Worm (Caenorhabditis elegans) whole organism, L2 larva: ENCODE measurements around the gene clp-2.

ENCODE experiments used
- C34F6.9 ChIP-seq: fragments of 150-350 bp; optimal IDR thresholded peaks from 2 replicates; lab custom pipeline; 2014; ENCODE audit warnings: missing biosample characterization, missing genetic modification characterization
- F13H6.1 ChIP-seq: sonication (generic microtip); optimal IDR thresholded peaks from 2 replicates; lab custom pipeline; 2016; ENCODE audit warnings: missing genetic modification characterization, missing compliant biosample characterization
- R02D3.7 ChIP-seq: fragments of 150-350 bp; optimal IDR thresholded peaks from 2 replicates; lab custom pipeline; 2014; ENCODE audit warnings: missing biosample characterization, missing genetic modification characterization
- Y55F3AM.14 ChIP-seq: fragments of 200-800 bp; sonication (Bioruptor generic); optimal IDR thresholded peaks from 2 replicates; lab custom pipeline; 2018; ENCODE audit warnings: mild to moderate bottlenecking, missing genetic modification characterization, missing compliant biosample characterization
- ZK546.5 ChIP-seq: sonication (generic microtip); optimal IDR thresholded peaks from 2 replicates; lab custom pipeline; 2017; ENCODE audit warnings: missing biosample characterization, missing genetic modification characterization
- alr-1 ChIP-seq: fragments of 150-350 bp; optimal IDR thresholded peaks from 2 replicates; lab custom pipeline; 2014; ENCODE audit warnings: missing biosample characterization, missing genetic modification characterization
- aly-2 ChIP-seq: fragments of 150-350 bp; optimal IDR thresholded peaks from 2 replicates; lab custom pipeline; 2014; ENCODE audit warnings: missing biosample characterization, missing genetic modification characterization
- ama-1 ChIP-seq: fragments of 150-350 bp; optimal IDR thresholded peaks from 2 replicates; lab custom pipeline; 2018; ENCODE audit warnings: inconsistent platforms
- blmp-1 ChIP-seq: sonication (generic microtip); optimal IDR thresholded peaks from 2 replicates; lab custom pipeline; 2017; ENCODE audit warnings: missing genetic modification characterization, mild to moderate bottlenecking, missing compliant biosample characterization, antibody characterized with exemption, moderate library complexity; ENCODE audit not compliant: insufficient read depth
- ceh-16 ChIP-seq: fragments of 150-350 bp; optimal IDR thresholded peaks from 2 replicates; lab custom pipeline; 2014; ENCODE audit warnings: missing biosample characterization, missing genetic modification characterization
- ceh-82 ChIP-seq: fragments of 150-350 bp; optimal IDR thresholded peaks from 2 replicates; lab custom pipeline; 2014; ENCODE audit warnings: missing biosample characterization, missing genetic modification characterization
- crh-2 ChIP-seq: sonication (generic microtip); optimal IDR thresholded peaks from 2 replicates; lab custom pipeline; 2017; ENCODE audit warnings: missing biosample characterization, missing genetic modification characterization
- dmd-4 ChIP-seq: sonication (generic microtip); optimal IDR thresholded peaks from 2 replicates; lab custom pipeline; 2017; ENCODE audit warnings: missing biosample characterization, missing genetic modification characterization
- egl-27 ChIP-seq: sonication (generic microtip); optimal IDR thresholded peaks from 3 replicates; lab custom pipeline; 2017; ENCODE audit warnings: missing biosample characterization, missing genetic modification reagents, missing genetic modification characterization
- elt-1 ChIP-seq: fragments of 150-350 bp; optimal IDR thresholded peaks from 2 replicates; lab custom pipeline; 2014; ENCODE audit warnings: missing biosample characterization, missing genetic modification characterization
- elt-3 ChIP-seq: sonication (generic microtip); optimal IDR thresholded peaks from 2 replicates; lab custom pipeline; 2017; ENCODE audit warnings: missing biosample characterization, missing genetic modification characterization
- fos-1 ChIP-seq: fragments of 150-350 bp; optimal IDR thresholded peaks from 2 replicates; lab custom pipeline; 2014; ENCODE audit warnings: missing biosample characterization, missing genetic modification characterization
- gmeb-1 ChIP-seq: fragments of 150-350 bp; optimal IDR thresholded peaks from 2 replicates; lab custom pipeline; 2014; ENCODE audit warnings: missing biosample characterization, missing genetic modification characterization
- lin-11 ChIP-seq: fragments of 150-350 bp; sonication (generic microtip); optimal IDR thresholded peaks from 2 replicates; lab custom pipeline; 2014; ENCODE audit warnings: missing biosample characterization, missing genetic modification characterization, inconsistent platforms, mixed read lengths
- lin-13 ChIP-seq: fragments of 150-350 bp; optimal IDR thresholded peaks from 2 replicates; lab custom pipeline; 2014; ENCODE audit warnings: missing biosample characterization, missing genetic modification reagents, missing genetic modification characterization
- lin-39 ChIP-seq: fragments of 150-350 bp; optimal IDR thresholded peaks from 2 replicates; lab custom pipeline; 2014; ENCODE audit warnings: missing biosample characterization, missing genetic modification reagents, missing genetic modification characterization
- lsy-2 ChIP-seq, 2 experiments: fragments of 150-350 bp in 1 of 2; sonication (generic microtip) in 1 of 2; optimal IDR thresholded peaks; 2 replicates each; lab custom pipeline; 2014 to 2017; ENCODE audit warnings: missing biosample characterization in 2 of 2, missing genetic modification characterization in 2 of 2
- mab-5 ChIP-seq: fragments of 150-350 bp; optimal IDR thresholded peaks from 2 replicates; lab custom pipeline; 2014; ENCODE audit warnings: missing biosample characterization, missing genetic modification characterization
- mbf-1 ChIP-seq: sonication (generic microtip); optimal IDR thresholded peaks from 2 replicates; lab custom pipeline; 2017; ENCODE audit warnings: missing biosample characterization, missing genetic modification characterization
- mdl-1 ChIP-seq, 2 experiments: fragments of 150-350 bp in 1 of 2; sonication (generic microtip) in 1 of 2; optimal IDR thresholded peaks; 2 replicates each; lab custom pipeline; 2017; ENCODE audit warnings: missing biosample characterization in 2 of 2, missing genetic modification characterization in 2 of 2
- nhr-10 ChIP-seq: sonication (generic microtip); optimal IDR thresholded peaks from 2 replicates; lab custom pipeline; 2017; ENCODE audit warnings: missing biosample characterization, missing genetic modification characterization
- nhr-11 ChIP-seq: fragments of 150-350 bp; optimal IDR thresholded peaks from 2 replicates; lab custom pipeline; 2014; ENCODE audit warnings: missing biosample characterization, missing genetic modification characterization
- nhr-12 ChIP-seq: fragments of 150-350 bp; optimal IDR thresholded peaks from 2 replicates; lab custom pipeline; 2014; ENCODE audit warnings: missing biosample characterization, missing genetic modification characterization
- nhr-129 ChIP-seq: fragments of 150-350 bp; optimal IDR thresholded peaks from 2 replicates; lab custom pipeline; 2014; ENCODE audit warnings: missing biosample characterization, missing genetic modification characterization
- nhr-21 ChIP-seq: fragments of 150-350 bp; optimal IDR thresholded peaks from 2 replicates; lab custom pipeline; 2014; ENCODE audit warnings: missing biosample characterization, missing genetic modification characterization
- nhr-23 ChIP-seq: fragments of 150-350 bp; optimal IDR thresholded peaks from 2 replicates; lab custom pipeline; 2014; ENCODE audit warnings: missing biosample characterization, missing genetic modification reagents, missing genetic modification characterization
- nhr-237 ChIP-seq: fragments of 150-350 bp; optimal IDR thresholded peaks from 2 replicates; lab custom pipeline; 2014; ENCODE audit warnings: missing biosample characterization, missing genetic modification characterization
- nhr-25 ChIP-seq: fragments of 150-350 bp; sonication (generic microtip); optimal IDR thresholded peaks from 3 replicates; lab custom pipeline; 2014; ENCODE audit warnings: missing biosample characterization, missing genetic modification characterization
- nhr-6 ChIP-seq: fragments of 150-350 bp; optimal IDR thresholded peaks from 2 replicates; lab custom pipeline; 2014; ENCODE audit warnings: missing biosample characterization, missing genetic modification characterization
- nhr-77 ChIP-seq: fragments of 150-350 bp; optimal IDR thresholded peaks from 2 replicates; lab custom pipeline; 2014; ENCODE audit warnings: missing biosample characterization, missing genetic modification characterization
- peb-1 ChIP-seq: fragments of 150-350 bp; optimal IDR thresholded peaks from 2 replicates; lab custom pipeline; 2014; ENCODE audit warnings: missing biosample characterization, missing genetic modification characterization
- sem-4 ChIP-seq: fragments of 150-350 bp; optimal IDR thresholded peaks from 2 replicates; lab custom pipeline; 2014; ENCODE audit warnings: missing biosample characterization, missing genetic modification reagents, missing genetic modification characterization
- skn-1 ChIP-seq: sonication (generic microtip); optimal IDR thresholded peaks from 2 replicates; lab custom pipeline; 2017; ENCODE audit warnings: missing biosample characterization, missing genetic modification characterization
- sma-3 ChIP-seq: sonication (generic microtip); optimal IDR thresholded peaks from 2 replicates; lab custom pipeline; 2016; ENCODE audit warnings: missing genetic modification reagents, missing genetic modification characterization, missing compliant biosample characterization
- sma-9 ChIP-seq, 2 experiments: fragments of 150-350 bp in 1 of 2; sonication (generic microtip) in 1 of 2; optimal IDR thresholded peaks; 2 replicates each; lab custom pipeline; 2014 to 2016; ENCODE audit warnings: missing genetic modification characterization in 2 of 2, mild to moderate bottlenecking in 1 of 2, missing biosample characterization in 1 of 2, missing compliant biosample characterization in 1 of 2, missing genetic modification reagents in 1 of 2, moderate library complexity in 1 of 2
- snpc-4 ChIP-seq: fragments of 150-350 bp; optimal IDR thresholded peaks from 2 replicates; lab custom pipeline; 2014; ENCODE audit warnings: missing biosample characterization, missing genetic modification characterization
- unc-39 ChIP-seq: fragments of 150-350 bp; optimal IDR thresholded peaks from 2 replicates; lab custom pipeline; 2014; ENCODE audit warnings: missing biosample characterization, missing genetic modification characterization
- unc-55 ChIP-seq: fragments of 150-350 bp; sonication (generic microtip); optimal IDR thresholded peaks from 3 replicates; lab custom pipeline; 2014; ENCODE audit warnings: missing biosample characterization, missing genetic modification reagents, missing genetic modification characterization
- unc-62 ChIP-seq: fragments of 150-350 bp; optimal IDR thresholded peaks from 2 replicates; lab custom pipeline; 2014; ENCODE audit warnings: missing biosample characterization, missing genetic modification reagents, missing genetic modification characterization
- zag-1 ChIP-seq: fragments of 150-350 bp; optimal IDR thresholded peaks from 2 replicates; lab custom pipeline; 2014; ENCODE audit warnings: missing biosample characterization, missing genetic modification characterization
- ztf-1 ChIP-seq: fragments of 200-800 bp; sonication (Bioruptor generic); conservative IDR thresholded peaks from 2 replicates; pipeline ENCODE4 v1.3.6; 2022; ENCODE audit warnings: missing genetic modification characterization, missing compliant biosample characterization
- ztf-11 ChIP-seq: sonication (generic microtip); optimal IDR thresholded peaks from 2 replicates; lab custom pipeline; 2017; ENCODE audit warnings: missing biosample characterization, missing genetic modification characterization
- ztf-4 ChIP-seq: fragments of 150-350 bp; optimal IDR thresholded peaks from 2 replicates; lab custom pipeline; 2014; ENCODE audit warnings: missing biosample characterization, missing genetic modification characterization

Gene clp-2

DNA sequence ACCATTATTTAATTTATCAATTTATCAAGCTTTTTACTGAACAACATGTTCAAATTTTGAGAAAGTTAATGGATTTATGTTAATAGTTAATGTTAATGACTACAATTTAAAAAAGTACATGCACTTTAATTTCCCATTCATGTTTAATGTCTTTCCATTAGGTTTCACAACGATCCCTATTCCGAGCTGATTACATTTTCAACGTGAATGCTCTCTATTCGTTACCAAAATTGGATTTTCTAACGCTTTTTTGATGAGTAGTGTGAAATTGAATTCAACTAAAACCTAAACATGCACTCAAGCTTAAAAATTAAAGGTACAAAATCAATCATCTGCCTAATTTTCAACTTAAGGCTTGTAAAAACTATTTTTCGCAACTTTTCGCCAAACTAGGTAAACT, 46.4 kb downstream of the clp-2 start:
- TF ChIP-seq nhr-25 (no peak), unc-39 (tag; lab: Kevin White, UChicago) (no peak), mab-5 (no peak), lin-39 (tag; lab: Kevin White, UChicago) (no peak), zag-1 (tag; lab: Kevin White, UChicago) (no peak), nhr-129 (tag; lab: Kevin White, UChicago) (no peak), mdl-1 (tag; optimal IDR thresholded peaks at IDR 0.05; lab: Kevin White, UChicago) (no peak), egl-27 (no peak)

DNA sequence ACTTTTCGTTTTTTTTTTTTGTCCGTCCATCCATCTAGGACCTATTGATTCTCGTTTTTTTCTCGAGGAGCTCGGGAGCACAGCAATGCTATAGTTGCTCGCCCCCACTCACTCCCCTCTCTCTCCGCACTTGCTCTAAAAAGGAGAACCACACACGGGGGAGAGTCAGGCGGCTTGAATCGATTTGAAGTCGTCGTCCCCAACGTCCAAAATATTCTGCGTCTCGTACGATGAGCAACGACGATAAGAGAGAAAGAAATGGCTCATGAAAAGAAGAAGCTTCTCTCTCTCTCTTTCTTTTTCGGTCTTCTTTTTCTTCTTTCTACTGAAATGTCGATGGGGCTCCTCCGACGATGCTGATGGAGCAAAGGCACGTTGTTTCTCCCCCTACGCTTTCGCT, 47.4 kb downstream of the clp-2 start:
- TF ChIP-seq peb-1 (tag; lab: Kevin White, UChicago) (no peak), lin-11 (tag; lab: Kevin White, UChicago) (peak; percentile 70), Y55F3AM.14 (GFP tag; lab: Kevin White, UChicago) (peak; percentile 69), nhr-129 (tag; lab: Kevin White, UChicago) (peak; percentile 68), sma-3 (GFP tag; lab: Kevin White, UChicago) (no peak), lsy-2 (tag; optimal IDR thresholded peaks at IDR 0.05; lab: Kevin White, UChicago) (peak; percentile 55 to 70), skn-1 (tag; lab: Kevin White, UChicago) (no peak), ceh-82 (tag; lab: Kevin White, UChicago) (no peak), C34F6.9 (tag; lab: Kevin White, UChicago) (peak; percentile 83), mdl-1 (tag; optimal IDR thresholded peaks at IDR 0.05; lab: Kevin White, UChicago) (peak in 1 of 2 experiments; percentile 32), nhr-23 (tag; lab: Kevin White, UChicago) (no peak), snpc-4 (tag; lab: Kevin White, UChicago) (peak; percentile 28), nhr-12 (tag; lab: Kevin White, UChicago) (no peak), crh-2 (tag; lab: Kevin White, UChicago) (peak; percentile 72), elt-3 (no peak), unc-62 (no peak), nhr-6 (tag; lab: Kevin White, UChicago) (no peak), ama-1 (lab: Kevin White, UChicago) (no peak), sem-4 (tag; lab: Kevin White, UChicago) (peak; percentile 42), unc-39 (tag; lab: Kevin White, UChicago) (no peak), zag-1 (tag; lab: Kevin White, UChicago) (peak; percentile 88), lin-39 (tag; lab: Kevin White, UChicago) (no peak), egl-27 (peak; percentile 45), ceh-16 (tag; lab: Kevin White, UChicago) (no peak), ztf-11 (tag; lab: Kevin White, UChicago) (no peak), ztf-1 (no peak), nhr-10 (tag; lab: Kevin White, UChicago) (no peak), alr-1 (tag; lab: Kevin White, UChicago) (no peak), ZK546.5 (tag; lab: Kevin White, UChicago) (no peak), mbf-1 (tag; lab: Kevin White, UChicago) (no peak), lin-13 (peak; percentile 36), nhr-11 (no peak), sma-9 (GFP tag; optimal IDR thresholded peaks at IDR 0.05; lab: Kevin White, UChicago) (peak; percentile 35), sma-9 (tag; optimal IDR thresholded peaks at IDR 0.05; lab: Kevin White, UChicago) (no peak), nhr-25 (no peak), gmeb-1 (tag; lab: Kevin White, UChicago) (no peak), F13H6.1 (peak; percentile 63), fos-1 (no peak), mab-5 (peak; percentile 40), nhr-21 (tag; lab: Kevin White, UChicago) (no peak), elt-1 (tag; lab: Kevin White, UChicago) (no peak), blmp-1 (no peak), ztf-4 (tag; lab: Kevin White, UChicago) (no peak), unc-55 (GFP tag; lab: Kevin White, UChicago) (peak; percentile 91), R02D3.7 (tag; lab: Kevin White, UChicago) (no peak), nhr-77 (tag; lab: Kevin White, UChicago) (no peak), dmd-4 (tag; lab: Kevin White, UChicago) (no peak), aly-2 (no peak), nhr-237 (no peak)
